Fruit fly (Drosophila melanogaster) whole organism, embryonic: Measurements from ENCODE around the gene aqz.

Experiments
- Atf-2 ChIP-seq: fragments of 200-800 bp; sonication (Bioruptor generic); optimal IDR thresholded peaks from 2 replicates; lab custom pipeline; 2016; ENCODE audit warnings: missing biosample characterization, missing genetic modification characterization
- Bdp1 ChIP-seq: fragments of 200-800 bp; sonication (Bioruptor generic); optimal IDR thresholded peaks from 3 replicates; lab custom pipeline; 2016; ENCODE audit warnings: missing biosample characterization, missing genetic modification characterization
- CG10462 ChIP-seq: fragments of 200-800 bp; sonication (Bioruptor generic); optimal IDR thresholded peaks from 2 replicates; lab custom pipeline; 2016; ENCODE audit warnings: missing biosample characterization, missing genetic modification characterization
- CG12104 ChIP-seq: fragments of 200-800 bp; sonication (Bioruptor generic); optimal IDR thresholded peaks from 3 replicates; lab custom pipeline; 2016; ENCODE audit warnings: missing biosample characterization, missing genetic modification characterization
- CG12299 ChIP-seq: fragments of 200-800 bp; sonication (Bioruptor generic); optimal IDR thresholded peaks from 2 replicates; lab custom pipeline; 2018; ENCODE audit warnings: missing biosample characterization, mild to moderate bottlenecking, missing genetic modification characterization
- CG1233 ChIP-seq: fragments of 200-800 bp; sonication (Bioruptor generic); optimal IDR thresholded peaks from 4 replicates; lab custom pipeline; 2018; ENCODE audit warnings: missing biosample characterization, mild to moderate bottlenecking, missing genetic modification characterization
- CG12744 ChIP-seq: fragments of 200-800 bp; sonication (Bioruptor generic); optimal IDR thresholded peaks from 2 replicates; lab custom pipeline; 2016; ENCODE audit warnings: missing biosample characterization, missing genetic modification characterization
- CG14441 ChIP-seq: fragments of 200-800 bp; sonication (Bioruptor generic); IDR thresholded peaks from 2 replicates; pipeline ENCODE4 v1.3.6; 2022; ENCODE audit warnings: missing biosample characterization, missing genetic modification characterization
- CG14860 ChIP-seq: fragments of 200-800 bp; sonication (Bioruptor generic); IDR thresholded peaks from 3 replicates; pipeline ENCODE4 v1.3.6; 2022; ENCODE audit warnings: missing biosample characterization, missing genetic modification characterization; ENCODE audit not compliant: partially characterized antibody
- CG17359 ChIP-seq: fragments of 200-800 bp; sonication (Bioruptor generic); optimal IDR thresholded peaks from 3 replicates; lab custom pipeline; 2018; ENCODE audit warnings: missing biosample characterization, mild to moderate bottlenecking, missing genetic modification characterization, moderate library complexity
- CG17829 ChIP-seq: fragments of 200-800 bp; optimal IDR thresholded peaks from 2 replicates; lab custom pipeline; 2019; ENCODE audit warnings: missing biosample characterization, mild to moderate bottlenecking, missing genetic modification characterization, moderate library complexity
- CG17912 ChIP-seq: fragments of 200-800 bp; sonication (Bioruptor generic); optimal IDR thresholded peaks from 2 replicates; lab custom pipeline; 2018; ENCODE audit warnings: missing biosample characterization, mild to moderate bottlenecking, missing genetic modification characterization
- CG31388 ChIP-seq: fragments of 200-800 bp; sonication (Bioruptor generic); optimal IDR thresholded peaks from 2 replicates; lab custom pipeline; 2016; ENCODE audit warnings: missing biosample characterization, missing genetic modification characterization
- CG33213 ChIP-seq: fragments of 200-800 bp; sonication (Bioruptor generic); optimal IDR thresholded peaks from 3 replicates; lab custom pipeline; 2016; ENCODE audit warnings: missing biosample characterization, missing genetic modification characterization
- CG3726 ChIP-seq: fragments of 200-800 bp; sonication (Bioruptor generic); IDR thresholded peaks from 3 replicates; pipeline ENCODE4, ENCODE4 v1.3.6; 2022; ENCODE audit warnings: missing biosample characterization, missing genetic modification characterization
- CG4360 ChIP-seq: fragments of 200-800 bp; sonication (Bioruptor generic); IDR thresholded peaks from 2 replicates; pipeline ENCODE4 v1.3.6; 2022; ENCODE audit warnings: missing biosample characterization, missing genetic modification characterization
- CG4707 ChIP-seq: fragments of 200-800 bp; sonication (Bioruptor generic); optimal IDR thresholded peaks from 2 replicates; lab custom pipeline; 2018; ENCODE audit warnings: missing biosample characterization, mild to moderate bottlenecking, missing genetic modification characterization, moderate library complexity
- CG6854 ChIP-seq: fragments of 200-800 bp; sonication (Bioruptor generic); optimal IDR thresholded peaks from 3 replicates; lab custom pipeline; 2017; ENCODE audit warnings: missing biosample characterization, mild to moderate bottlenecking, missing genetic modification characterization
- CG8281 ChIP-seq: fragments of 200-800 bp; sonication (Bioruptor generic); optimal IDR thresholded peaks from 2 replicates; lab custom pipeline; 2018; ENCODE audit warnings: missing biosample characterization, mild to moderate bottlenecking, missing genetic modification characterization, moderate library complexity
- CG8765 ChIP-seq: fragments of 200-800 bp; sonication (Bioruptor generic); IDR thresholded peaks from 2 replicates; pipeline ENCODE4 v1.3.6; 2022; ENCODE audit warnings: missing biosample characterization, missing genetic modification characterization
- CTCF ChIP-seq: fragments of 200-800 bp; sonication (Bioruptor generic); optimal IDR thresholded peaks from 2 replicates; lab custom pipeline; 2017; ENCODE audit warnings: missing biosample characterization, mild to moderate bottlenecking, missing genetic modification characterization, moderate library complexity
- Chrac-16 ChIP-seq: fragments of 200-800 bp; sonication (Bioruptor generic); optimal IDR thresholded peaks from 3 replicates; lab custom pipeline; 2016; ENCODE audit warnings: missing biosample characterization, missing genetic modification characterization
- CoRest ChIP-seq: fragments of 200-800 bp; sonication (Bioruptor generic); optimal IDR thresholded peaks from 3 replicates; lab custom pipeline; 2018; ENCODE audit warnings: missing biosample characterization, mild to moderate bottlenecking, missing genetic modification characterization, moderate library complexity
- CrebB ChIP-seq: fragments of 200-800 bp; sonication (Bioruptor generic); optimal IDR thresholded peaks from 3 replicates; lab custom pipeline; 2018; ENCODE audit warnings: missing biosample characterization, mild to moderate bottlenecking, missing genetic modification characterization
- NC2β ChIP-seq: fragments of 200-800 bp; sonication (Bioruptor generic); optimal IDR thresholded peaks from 2 replicates; lab custom pipeline; 2016; ENCODE audit warnings: missing biosample characterization, missing genetic modification characterization
- Oaz ChIP-seq: fragments of 200-800 bp; sonication (Bioruptor generic); IDR thresholded peaks from 2 replicates; pipeline ENCODE4 v1.3.6; 2022; ENCODE audit warnings: missing biosample characterization, missing genetic modification characterization
- abd-A ChIP-seq: fragments of 200-800 bp; sonication (Bioruptor generic); optimal IDR thresholded peaks from 3 replicates; lab custom pipeline; 2019; ENCODE audit warnings: missing biosample characterization, mild to moderate bottlenecking, missing genetic modification characterization, moderate library complexity
- ato ChIP-seq: fragments of 200-800 bp; sonication (Bioruptor generic); IDR thresholded peaks from 2 replicates; pipeline ENCODE4 v1.3.6; 2022; ENCODE audit warnings: missing biosample characterization, missing genetic modification characterization; ENCODE audit not compliant: partially characterized antibody
- bbx ChIP-seq: fragments of 200-800 bp; sonication (Bioruptor generic); IDR thresholded peaks from 2 replicates; pipeline ENCODE4 v1.3.6; 2022; ENCODE audit warnings: missing biosample characterization, missing genetic modification characterization; ENCODE audit not compliant: partially characterized antibody
- cas ChIP-seq: fragments of 200-800 bp; sonication (Bioruptor generic); IDR thresholded peaks from 2 replicates; pipeline ENCODE4 v1.3.6; 2022; ENCODE audit warnings: missing biosample characterization, missing genetic modification characterization
- cato ChIP-seq: fragments of 200-800 bp; sonication (Bioruptor generic); optimal IDR thresholded peaks from 2 replicates; lab custom pipeline; 2016; ENCODE audit warnings: missing biosample characterization, missing genetic modification characterization, borderline replicate concordance
- cg ChIP-seq: fragments of 200-800 bp; sonication (Bioruptor generic); optimal IDR thresholded peaks from 3 replicates; lab custom pipeline; 2019; ENCODE audit warnings: missing biosample characterization, mild to moderate bottlenecking, missing genetic modification characterization, moderate library complexity
- chm ChIP-seq: fragments of 200-800 bp; sonication (Bioruptor generic); IDR thresholded peaks from 2 replicates; pipeline ENCODE4 v1.3.6; 2022; ENCODE audit warnings: missing biosample characterization, missing genetic modification characterization
- dati ChIP-seq: fragments of 200-800 bp; sonication (Bioruptor generic); IDR thresholded peaks from 2 replicates; pipeline ENCODE4 v1.3.6; 2022; ENCODE audit warnings: missing biosample characterization, missing genetic modification characterization
- dmrt11E ChIP-seq: fragments of 200-800 bp; sonication (Bioruptor generic); optimal IDR thresholded peaks from 3 replicates; lab custom pipeline; 2018; ENCODE audit warnings: missing biosample characterization, mild to moderate bottlenecking, missing genetic modification characterization, moderate library complexity
- dpn ChIP-seq, 2 experiments: fragments of 200-800 bp; sonication (Bioruptor generic); optimal IDR thresholded peaks; 3 replicates each; lab custom pipeline; 2016; ENCODE audit warnings: missing biosample characterization in 2 of 2, missing genetic modification characterization in 2 of 2
- fd96Cb ChIP-seq: fragments of 200-800 bp; sonication (Bioruptor generic); optimal IDR thresholded peaks from 2 replicates; lab custom pipeline; 2018; ENCODE audit warnings: missing biosample characterization, mild to moderate bottlenecking, missing genetic modification characterization, moderate library complexity
- gem ChIP-seq: fragments of 200-800 bp; sonication (Bioruptor generic); optimal IDR thresholded peaks from 2 replicates; lab custom pipeline; 2019; ENCODE audit warnings: missing biosample characterization, mild to moderate bottlenecking, missing genetic modification characterization, moderate library complexity
- hbn ChIP-seq: fragments of 200-800 bp; sonication (Bioruptor generic); IDR thresholded peaks from 2 replicates; pipeline ENCODE4 v1.3.6; 2022; ENCODE audit warnings: missing biosample characterization, missing genetic modification characterization; ENCODE audit not compliant: partially characterized antibody
- kni ChIP-seq: fragments of 200-800 bp; sonication (Bioruptor generic); optimal IDR thresholded peaks from 3 replicates; lab custom pipeline; 2017; ENCODE audit warnings: mild to moderate bottlenecking, missing biosample characterization, missing genetic modification reagents, missing genetic modification characterization
- oc ChIP-seq: fragments of 200-800 bp; sonication (Bioruptor generic); optimal IDR thresholded peaks from 2 replicates; lab custom pipeline; 2018; ENCODE audit warnings: missing biosample characterization, mild to moderate bottlenecking, missing genetic modification characterization, moderate library complexity
- pan ChIP-seq, 4 experiments: fragments of >200 bp in 3 of 4; fragments of 200-800 bp in 1 of 4; sonication (Bioruptor generic) in 1 of 4; optimal IDR thresholded peaks in 3 of 4; IDR thresholded peaks in 1 of 4; 2 replicates each; pipeline versions ENCODE4 v1.3.6 to Lab custom; 2017 to 2022; ENCODE audit warnings: missing biosample characterization in 2 of 4, missing genetic modification characterization in 2 of 4, mixed read lengths in 1 of 4
- pros ChIP-seq: fragments of 200-800 bp; sonication (Bioruptor generic); optimal IDR thresholded peaks from 3 replicates; lab custom pipeline; 2019; ENCODE audit warnings: missing biosample characterization, mild to moderate bottlenecking, missing genetic modification characterization, moderate library complexity
- sna ChIP-seq: fragments of 200-800 bp; sonication (Bioruptor generic); IDR thresholded peaks from 2 replicates; pipeline ENCODE4 v1.3.6; 2022; ENCODE audit warnings: missing biosample characterization, missing genetic modification characterization; ENCODE audit not compliant: partially characterized antibody
- sr ChIP-seq: fragments of 200-800 bp; sonication (Bioruptor generic); IDR thresholded peaks from 3 replicates; pipeline ENCODE4 v1.3.6; 2022; ENCODE audit warnings: missing biosample characterization, missing genetic modification characterization
- tna ChIP-seq: fragments of 200-800 bp; sonication (Bioruptor generic); IDR thresholded peaks from 2 replicates; pipeline ENCODE4 v1.3.6; 2022; ENCODE audit warnings: missing biosample characterization, missing genetic modification characterization; ENCODE audit not compliant: partially characterized antibody
- unpg ChIP-seq: fragments of 200-800 bp; sonication (Bioruptor generic); optimal IDR thresholded peaks from 3 replicates; lab custom pipeline; 2018; ENCODE audit warnings: missing biosample characterization, mild to moderate bottlenecking, missing genetic modification characterization, moderate library complexity
- vvl ChIP-seq: fragments of 200-800 bp; sonication (Bioruptor generic); IDR thresholded peaks from 2 replicates; pipeline ENCODE4 v1.3.6; 2022; ENCODE audit warnings: missing biosample characterization, missing genetic modification characterization
- wek ChIP-seq: fragments of 200-800 bp; sonication (Bioruptor generic); optimal IDR thresholded peaks from 3 replicates; lab custom pipeline; 2018; ENCODE audit warnings: missing biosample characterization, mild to moderate bottlenecking, missing genetic modification characterization, moderate library complexity

Gene aqz

dm6 chr3R:8857496-8858255 is 37.2 kb upstream of the aqz start (continued):
- TF ChIP-seq cg (GFP tag; lab: Kevin White, UChicago): peak; percentile 97
- no peak for TF ChIP-seq Chrac-16 (GFP tag; lab: Kevin White, UChicago)
- 0 out of 2 replicates have a peak, but pooled peaks have one; percentile 26 for TF ChIP-seq CG14441 (GFP tag; lab: Robert Waterston, UW)
- TF ChIP-seq bbx (GFP tag; lab: Robert Waterston, UW): 0 out of 2 replicates have a peak, but pooled peaks have one; percentile 20
- peak; percentile 90 for TF ChIP-seq kni (GFP tag; lab: Kevin White, UChicago)
- TF ChIP-seq CG3726 (GFP tag; lab: Robert Waterston, UW): no peak
- no peak for TF ChIP-seq CTCF
- TF ChIP-seq CG12299 (tag; lab: Kevin White, UChicago): no peak
- TF ChIP-seq CG8765 (GFP tag; lab: Robert Waterston, UW): peak; percentile 99
- 0 out of 2 replicates have a peak, but pooled peaks have one; percentile 22 for TF ChIP-seq CG4360 (GFP tag; lab: Robert Waterston, UW)
- no peak for TF ChIP-seq CG17912
- no peak for TF ChIP-seq hbn (GFP tag; lab: Robert Waterston, UW)
- TF ChIP-seq NC2β (GFP tag; lab: Kevin White, UChicago): no peak
- no peak for TF ChIP-seq cas (GFP tag; lab: Robert Waterston, UW)
- TF ChIP-seq pan (optimal IDR thresholded peaks at IDR 0.05; lab: Kevin White, UChicago): no peak
- TF ChIP-seq pan (GFP tag; optimal IDR thresholded peaks at IDR 0.05 in 1 of 2, IDR thresholded peaks at IDR 0.05 in 1 of 2): no peak
- no peak for TF ChIP-seq Bdp1
- no peak for TF ChIP-seq CG33213 (GFP tag; lab: Kevin White, UChicago)
- TF ChIP-seq CG10462 (GFP tag; lab: Kevin White, UChicago): no peak
- no peak for TF ChIP-seq dpn (GFP tag; optimal IDR thresholded peaks at IDR 0.05; lab: Kevin White, UChicago)
- TF ChIP-seq pros (GFP tag; lab: Kevin White, UChicago): peak; percentile 57
- TF ChIP-seq CG31388 (GFP tag; lab: Kevin White, UChicago): no peak
- TF ChIP-seq sna (GFP tag; lab: Robert Waterston, UW): no peak
- TF ChIP-seq CG17359 (tag; lab: Kevin White, UChicago): no peak
- TF ChIP-seq chm (GFP tag; lab: Robert Waterston, UW): 0 out of 2 replicates have a peak, but pooled peaks have one; percentile 45
- TF ChIP-seq CG8281: peak; percentile 43
- peak; percentile 11 for TF ChIP-seq oc (tag; lab: Kevin White, UChicago)
- no peak for TF ChIP-seq CG6854
- TF ChIP-seq CG12104 (GFP tag; lab: Kevin White, UChicago): no peak
- no peak for TF ChIP-seq dmrt11E (tag; lab: Kevin White, UChicago)
- no peak for TF ChIP-seq fd96Cb (tag; lab: Kevin White, UChicago)
- TF ChIP-seq sr (GFP tag; lab: Robert Waterston, UW): no peak
- TF ChIP-seq wek (GFP tag; lab: Kevin White, UChicago): peak; percentile 32
- TF ChIP-seq CG4707 (GFP tag; lab: Kevin White, UChicago): no peak
- no peak for TF ChIP-seq ato
- no peak for TF ChIP-seq cato (GFP tag; lab: Kevin White, UChicago)
- TF ChIP-seq CrebB (tag; lab: Kevin White, UChicago): peak; percentile 12
- no peak for TF ChIP-seq CG1233
- TF ChIP-seq CG14860 (GFP tag; lab: Robert Waterston, UW): no peak
- no peak for TF ChIP-seq dati (GFP tag; lab: Robert Waterston, UW)
- TF ChIP-seq vvl (GFP tag; lab: Robert Waterston, UW): no peak
- no peak for TF ChIP-seq CoRest (tag; lab: Kevin White, UChicago)
- no peak for TF ChIP-seq Atf-2 (GFP tag; lab: Kevin White, UChicago)
- TF ChIP-seq Oaz (GFP tag; lab: Robert Waterston, UW): no peak
- peak; percentile 78 for TF ChIP-seq abd-A (tag; lab: Kevin White, UChicago)
- no peak for TF ChIP-seq unpg
- TF ChIP-seq CG17829 (tag; lab: Kevin White, UChicago): no peak
- no peak for TF ChIP-seq gem (tag; lab: Kevin White, UChicago)
- no peak for TF ChIP-seq CG12744
- no peak for TF ChIP-seq tna (GFP tag; lab: Robert Waterston, UW)
